Fruit fly (Drosophila melanogaster) whole organism, embryonic: ENCODE measurements around the gene Set2.

Experiments used
- ATbp ChIP-seq: fragments of 200-800 bp; sonication (Bioruptor generic); optimal IDR thresholded peaks from 2 replicates; lab custom pipeline; 2017; ENCODE audit warnings: missing biosample characterization, mild to moderate bottlenecking, missing genetic modification characterization, missing genetic modification reagents
- Adf1 ChIP-seq: fragments of 200-800 bp; sonication (Bioruptor generic); IDR thresholded peaks from 2 replicates; pipeline ENCODE4 v1.3.6; 2022; ENCODE audit warnings: missing biosample characterization, missing genetic modification characterization
- Atf6 ChIP-seq: fragments of 200-800 bp; sonication (Bioruptor generic); IDR thresholded peaks from 2 replicates; pipeline ENCODE4 v1.3.6; 2022; ENCODE audit warnings: missing biosample characterization, missing genetic modification characterization
- B-H1 ChIP-seq: fragments of 200-800 bp; sonication (Bioruptor generic); IDR thresholded peaks from 3 replicates; pipeline ENCODE4 v1.3.6; 2022; ENCODE audit warnings: missing biosample characterization, missing genetic modification characterization
- Bdp1 ChIP-seq: fragments of 200-800 bp; sonication (Bioruptor generic); optimal IDR thresholded peaks from 3 replicates; lab custom pipeline; 2016; ENCODE audit warnings: missing biosample characterization, missing genetic modification characterization
- CG11247 ChIP-seq: fragments of 200-800 bp; sonication (Bioruptor generic); IDR thresholded peaks from 2 replicates; pipeline ENCODE4 v1.3.6; 2022; ENCODE audit warnings: missing biosample characterization, missing genetic modification characterization
- CG14050 ChIP-seq: fragments of 200-800 bp; sonication (Bioruptor generic); IDR thresholded peaks from 3 replicates; pipeline ENCODE4 v1.3.6; 2022; ENCODE audit warnings: missing biosample characterization, missing genetic modification characterization
- CG1647 ChIP-seq: fragments of 200-800 bp; sonication (Bioruptor generic); optimal IDR thresholded peaks from 3 replicates; lab custom pipeline; 2016; ENCODE audit warnings: missing biosample characterization, missing genetic modification characterization
- CG16815 ChIP-seq: fragments of 200-800 bp; sonication (Bioruptor generic); optimal IDR thresholded peaks from 3 replicates; lab custom pipeline; 2017; ENCODE audit warnings: missing biosample characterization, mild to moderate bottlenecking, missing genetic modification characterization
- CG17359 ChIP-seq: fragments of 200-800 bp; sonication (Bioruptor generic); optimal IDR thresholded peaks from 3 replicates; lab custom pipeline; 2018; ENCODE audit warnings: missing biosample characterization, mild to moderate bottlenecking, missing genetic modification characterization, moderate library complexity
- CG18476 ChIP-seq: fragments of 200-800 bp; sonication (Bioruptor generic); optimal IDR thresholded peaks from 2 replicates; lab custom pipeline; 2016; ENCODE audit warnings: missing biosample characterization, mild to moderate bottlenecking, missing genetic modification characterization
- CG31388 ChIP-seq: fragments of 200-800 bp; sonication (Bioruptor generic); optimal IDR thresholded peaks from 2 replicates; lab custom pipeline; 2016; ENCODE audit warnings: missing biosample characterization, missing genetic modification characterization
- CG32532 ChIP-seq: fragments of 200-800 bp; sonication (Bioruptor generic); IDR thresholded peaks from 2 replicates; pipeline ENCODE4 v1.3.6; 2022; ENCODE audit warnings: missing biosample characterization, missing genetic modification characterization
- CG34376 ChIP-seq: fragments of 200-800 bp; sonication (Bioruptor generic); optimal IDR thresholded peaks from 2 replicates; lab custom pipeline; 2018; ENCODE audit warnings: missing biosample characterization, mild to moderate bottlenecking, missing genetic modification characterization
- CG4404 ChIP-seq: fragments of 200-800 bp; sonication (Bioruptor generic); IDR thresholded peaks from 2 replicates; pipeline ENCODE4 v1.3.6; 2022; ENCODE audit warnings: missing biosample characterization, missing genetic modification characterization
- CG4854 ChIP-seq: fragments of 200-800 bp; sonication (Bioruptor generic); optimal IDR thresholded peaks from 2 replicates; lab custom pipeline; 2016; ENCODE audit warnings: missing biosample characterization, missing genetic modification characterization, inconsistent platforms
- CG7271 ChIP-seq: fragments of 200-800 bp; sonication (Bioruptor generic); optimal IDR thresholded peaks from 2 replicates; lab custom pipeline; 2018; ENCODE audit warnings: missing biosample characterization, mild to moderate bottlenecking, missing genetic modification characterization, moderate library complexity
- CG7372 ChIP-seq: fragments of 200-800 bp; sonication (Bioruptor generic); IDR thresholded peaks from 2 replicates; pipeline ENCODE4 v1.3.6; 2022; ENCODE audit warnings: missing biosample characterization, missing genetic modification characterization
- CG7839 ChIP-seq: fragments of 200-800 bp; sonication (Bioruptor generic); optimal IDR thresholded peaks from 3 replicates; lab custom pipeline; 2018; ENCODE audit warnings: missing biosample characterization, mild to moderate bottlenecking, missing genetic modification characterization, moderate library complexity
- CG8924 ChIP-seq: fragments of 200-800 bp; optimal IDR thresholded peaks from 3 replicates; lab custom pipeline; 2019; ENCODE audit warnings: missing biosample characterization, mild to moderate bottlenecking, missing genetic modification characterization, moderate library complexity
- CG9609 ChIP-seq: fragments of 200-800 bp; sonication (Bioruptor generic); optimal IDR thresholded peaks from 3 replicates; lab custom pipeline; 2016; ENCODE audit warnings: missing biosample characterization, missing genetic modification characterization
- CoRest ChIP-seq: fragments of 200-800 bp; sonication (Bioruptor generic); optimal IDR thresholded peaks from 3 replicates; lab custom pipeline; 2018; ENCODE audit warnings: missing biosample characterization, mild to moderate bottlenecking, missing genetic modification characterization, moderate library complexity
- Dek ChIP-seq: fragments of 200-800 bp; sonication (Bioruptor generic); optimal IDR thresholded peaks from 3 replicates; lab custom pipeline; 2019; ENCODE audit warnings: missing biosample characterization, mild to moderate bottlenecking, missing genetic modification characterization, moderate library complexity
- Dref ChIP-seq: fragments of 200-800 bp; sonication (Bioruptor generic); IDR thresholded peaks from 2 replicates; pipeline ENCODE4 v1.3.6; 2022; ENCODE audit warnings: missing biosample characterization, missing genetic modification characterization
- E2f1 ChIP-seq: fragments of 200-800 bp; sonication (Bioruptor generic); IDR thresholded peaks from 2 replicates; pipeline ENCODE4 v1.3.6; 2022; ENCODE audit warnings: missing biosample characterization, missing genetic modification characterization
- ERR ChIP-seq: fragments of 200-800 bp; sonication (Bioruptor generic); optimal IDR thresholded peaks from 2 replicates; lab custom pipeline; 2016; ENCODE audit warnings: missing biosample characterization, missing genetic modification characterization
- H2.0 ChIP-seq: fragments of 200-800 bp; sonication (Bioruptor generic); IDR thresholded peaks from 2 replicates; pipeline ENCODE4 v1.3.6; 2022; ENCODE audit warnings: missing biosample characterization, missing genetic modification characterization
- Hr3 ChIP-seq: fragments of 200-800 bp; sonication (Bioruptor generic); optimal IDR thresholded peaks from 3 replicates; lab custom pipeline; 2016; ENCODE audit warnings: missing biosample characterization, missing genetic modification characterization
- Kr ChIP-seq: fragments of 200-800 bp; sonication (Bioruptor generic); optimal IDR thresholded peaks from 2 replicates; lab custom pipeline; 2017; ENCODE audit warnings: missing biosample characterization, mild to moderate bottlenecking, missing genetic modification characterization
- MBD-R2 ChIP-seq: fragments of 200-800 bp; sonication (Bioruptor generic); IDR thresholded peaks from 2 replicates; pipeline ENCODE4 v1.3.6; 2022; ENCODE audit warnings: missing biosample characterization, missing genetic modification characterization
- Mrtf ChIP-seq: fragments of 200-800 bp; sonication (Bioruptor generic); IDR thresholded peaks from 3 replicates; pipeline ENCODE4 v1.3.6; 2022; ENCODE audit warnings: missing biosample characterization, missing genetic modification characterization
- NK7.1 ChIP-seq: fragments of 200-800 bp; sonication (Bioruptor generic); optimal IDR thresholded peaks from 3 replicates; lab custom pipeline; 2016; ENCODE audit warnings: missing biosample characterization, missing genetic modification characterization
- NfI ChIP-seq: fragments of 200-800 bp; sonication (Bioruptor generic); optimal IDR thresholded peaks from 3 replicates; lab custom pipeline; 2018; ENCODE audit warnings: missing biosample characterization, mild to moderate bottlenecking, missing genetic modification characterization, moderate library complexity
- Pdp1 ChIP-seq, 2 experiments: fragments of 200-800 bp; sonication (Bioruptor generic); optimal IDR thresholded peaks; 3 replicates each; lab custom pipeline; 2016; ENCODE audit warnings: missing biosample characterization in 2 of 2, missing genetic modification characterization in 2 of 2, mild to moderate bottlenecking in 1 of 2, moderate library complexity in 1 of 2
- Ptx1 ChIP-seq: fragments of 200-800 bp; sonication (Bioruptor generic); IDR thresholded peaks from 2 replicates; pipeline ENCODE4 v1.3.6; 2022; ENCODE audit warnings: missing biosample characterization, missing genetic modification characterization
- Six4 ChIP-seq: fragments of 200-800 bp; sonication (Bioruptor generic); optimal IDR thresholded peaks from 2 replicates; lab custom pipeline; 2016; ENCODE audit warnings: missing biosample characterization, missing genetic modification characterization
- Tbp ChIP-seq: fragments of >200 bp; optimal IDR thresholded peaks from 2 replicates; lab custom pipeline; 2018; ENCODE audit warnings: missing biosample characterization, missing genetic modification characterization
- chn ChIP-seq: fragments of 200-800 bp; sonication (Bioruptor generic); optimal IDR thresholded peaks from 2 replicates; lab custom pipeline; 2016; ENCODE audit warnings: missing biosample characterization, missing genetic modification characterization
- croc ChIP-seq: fragments of 200-800 bp; sonication (Bioruptor generic); conservative IDR thresholded peaks from 3 replicates; pipeline ENCODE4 v1.3.6; 2022; ENCODE audit warnings: missing biosample characterization, missing genetic modification characterization
- eve ChIP-seq, 2 experiments: fragments of >200 bp; optimal IDR thresholded peaks; 2 replicates each; lab custom pipeline; 2017; ENCODE audit warnings: missing biosample characterization in 2 of 2, missing genetic modification characterization in 2 of 2
- gcm2 ChIP-seq: fragments of 200-800 bp; sonication (Bioruptor generic); optimal IDR thresholded peaks from 2 replicates; lab custom pipeline; 2016; ENCODE audit warnings: missing biosample characterization, missing genetic modification characterization
- gro ChIP-seq: fragments of 200-800 bp; sonication (Bioruptor generic); optimal IDR thresholded peaks from 2 replicates; lab custom pipeline; 2016; ENCODE audit warnings: missing biosample characterization, missing genetic modification characterization
- her ChIP-seq: fragments of 200-800 bp; sonication (Bioruptor generic); optimal IDR thresholded peaks from 2 replicates; lab custom pipeline; 2016; ENCODE audit warnings: missing biosample characterization, missing genetic modification characterization
- knrl ChIP-seq: fragments of 200-800 bp; sonication (Bioruptor generic); IDR thresholded peaks from 3 replicates; pipeline ENCODE4 v1.3.6; 2022; ENCODE audit warnings: missing biosample characterization, missing genetic modification characterization; ENCODE audit not compliant: partially characterized antibody
- oc ChIP-seq: fragments of 200-800 bp; sonication (Bioruptor generic); optimal IDR thresholded peaks from 2 replicates; lab custom pipeline; 2018; ENCODE audit warnings: missing biosample characterization, mild to moderate bottlenecking, missing genetic modification characterization, moderate library complexity
- peb ChIP-seq: fragments of 200-800 bp; sonication (Bioruptor generic); IDR thresholded peaks from 2 replicates; pipeline ENCODE4 v1.3.6; 2022; ENCODE audit warnings: missing biosample characterization, missing genetic modification characterization
- pnt ChIP-seq: fragments of 200-800 bp; sonication (Bioruptor generic); optimal IDR thresholded peaks from 3 replicates; lab custom pipeline; 2016; ENCODE audit warnings: missing biosample characterization, missing genetic modification characterization
- sima ChIP-seq: fragments of 200-800 bp; sonication (Bioruptor generic); optimal IDR thresholded peaks from 2 replicates; lab custom pipeline; 2016; ENCODE audit warnings: missing biosample characterization, missing genetic modification characterization
- stwl ChIP-seq: fragments of 200-800 bp; sonication (Bioruptor generic); optimal IDR thresholded peaks from 3 replicates; lab custom pipeline; 2018; ENCODE audit warnings: missing biosample characterization, mild to moderate bottlenecking, missing genetic modification characterization, moderate library complexity
- tin ChIP-seq: fragments of 200-800 bp; sonication (Bioruptor generic); optimal IDR thresholded peaks from 3 replicates; lab custom pipeline; 2016; ENCODE audit warnings: missing biosample characterization, missing genetic modification characterization
- wor ChIP-seq: fragments of 200-800 bp; sonication (Bioruptor generic); IDR thresholded peaks from 2 replicates; pipeline ENCODE4 v1.3.6; 2022; ENCODE audit warnings: missing biosample characterization, missing genetic modification characterization
- zen ChIP-seq: fragments of 200-800 bp; sonication (Bioruptor generic); optimal IDR thresholded peaks from 3 replicates; lab custom pipeline; 2018; ENCODE audit warnings: missing biosample characterization, mild to moderate bottlenecking, missing genetic modification characterization, moderate library complexity
- zf30C ChIP-seq: fragments of 200-800 bp; sonication (Bioruptor generic); optimal IDR thresholded peaks from 3 replicates; lab custom pipeline; 2018; ENCODE audit warnings: missing biosample characterization, mild to moderate bottlenecking, missing genetic modification characterization

Set2 gene

dm6 chrX:13434065-13434464, 21.0 kb downstream of the Set2 start (continued):
- TF ChIP-seq knrl (no peak), sima (GFP tag; lab: Kevin White, UChicago) (no peak), Bdp1 (GFP tag; lab: Kevin White, UChicago) (no peak), H2.0 (GFP tag; lab: Robert Waterston, UW) (no peak), croc (GFP tag; lab: Robert Waterston, UW) (no peak), tin (GFP tag; lab: Kevin White, UChicago) (no peak), ERR (GFP tag; lab: Kevin White, UChicago) (no peak), CG14050 (GFP tag; lab: Robert Waterston, UW) (no peak), CG34376 (GFP tag; lab: Kevin White, UChicago) (no peak), peb (no peak), CG9609 (GFP tag; lab: Kevin White, UChicago) (no peak), CG18476 (no peak), ATbp (GFP tag; lab: Kevin White, UChicago) (no peak), Dek (tag; lab: Kevin White, UChicago) (peak; percentile 9), CG11247 (GFP tag; lab: Robert Waterston, UW) (peak; percentile 23; the same call in 1 of the 2 replicates), Kr (GFP tag; lab: Kevin White, UChicago) (no peak), NK7.1 (GFP tag; lab: Kevin White, UChicago) (no peak), CG7271 (no peak), CoRest (tag; lab: Kevin White, UChicago) (peak; percentile 4), Atf6 (GFP tag; lab: Robert Waterston, UW) (no peak), gcm2 (GFP tag; lab: Kevin White, UChicago) (no peak), her (GFP tag; lab: Kevin White, UChicago) (no peak), MBD-R2 (no peak), B-H1 (GFP tag; lab: Robert Waterston, UW) (peak; percentile 19; the same call in 1 of the 3 replicates), CG16815 (GFP tag; lab: Kevin White, UChicago) (no peak), pnt (GFP tag; lab: Kevin White, UChicago) (no peak), NfI (GFP tag; lab: Kevin White, UChicago) (no peak), zf30C (GFP tag; lab: Kevin White, UChicago) (no peak), CG4404 (GFP tag; lab: Robert Waterston, UW) (no peak), CG17359 (tag; lab: Kevin White, UChicago) (peak; percentile 16), CG1647 (GFP tag; lab: Kevin White, UChicago) (no peak), CG7839 (peak; percentile 36), stwl (no peak), gro (GFP tag; lab: Kevin White, UChicago) (no peak), Ptx1 (GFP tag; lab: Robert Waterston, UW) (peak; percentile 11; the same call in 1 of the 2 replicates), CG8924 (tag; lab: Kevin White, UChicago) (no peak), Mrtf (GFP tag; lab: Robert Waterston, UW) (0 out of 3 replicates have a peak, but pooled peaks have one; percentile 24), Hr3 (GFP tag; lab: Kevin White, UChicago) (no peak), wor (GFP tag; lab: Robert Waterston, UW) (0 out of 2 replicates have a peak, but pooled peaks have one; percentile 17), CG7372 (GFP tag; lab: Robert Waterston, UW) (no peak), zen (tag; lab: Kevin White, UChicago) (no peak), Pdp1 (GFP tag; optimal IDR thresholded peaks at IDR 0.05; lab: Kevin White, UChicago) (no peak), CG31388 (GFP tag; lab: Kevin White, UChicago) (no peak), Six4 (no peak), CG4854 (no peak), E2f1 (GFP tag; lab: Robert Waterston, UW) (0 out of 2 replicates have a peak, but pooled peaks have one; percentile 27), chn (GFP tag; lab: Kevin White, UChicago) (no peak), Adf1 (GFP tag; lab: Robert Waterston, UW) (no peak), Tbp (GFP tag; lab: Kevin White, UChicago) (no peak), eve (GFP tag; optimal IDR thresholded peaks at IDR 0.05; lab: Kevin White, UChicago) (no peak), oc (tag; lab: Kevin White, UChicago) (no peak), CG32532 (0 out of 2 replicates have a peak, but pooled peaks have one; percentile 13), Dref (GFP tag; lab: Robert Waterston, UW) (no peak)
